Worm (Caenorhabditis elegans) whole organism, L1 larva: Measurements from ENCODE around the gene W08F4.5.
"Not testable (repeated sequence)": the region's sequence is repeated elsewhere in the genome, so short reads cannot be mapped to it uniquely, and the experiment has no call there.

ENCODE experiments used
- C16A3.4 ChIP-seq: fragments of 150-350 bp; optimal IDR thresholded peaks from 2 replicates; lab custom pipeline; 2014; ENCODE audit warnings: missing biosample characterization, missing genetic modification characterization
- aha-1 ChIP-seq: fragments of 150-350 bp; optimal IDR thresholded peaks from 2 replicates; lab custom pipeline; 2014; ENCODE audit warnings: missing biosample characterization, missing genetic modification characterization
- aly-2 ChIP-seq: fragments of 150-350 bp; optimal IDR thresholded peaks from 2 replicates; lab custom pipeline; 2014; ENCODE audit warnings: missing biosample characterization, missing genetic modification characterization
- ama-1 ChIP-seq: fragments of 150-350 bp; optimal IDR thresholded peaks from 2 replicates; lab custom pipeline; 2014
- blmp-1 ChIP-seq: fragments of 150-350 bp; optimal IDR thresholded peaks from 2 replicates; lab custom pipeline; 2014; ENCODE audit warnings: missing biosample characterization, missing genetic modification characterization
- ceh-63 ChIP-seq: fragments of 200-800 bp; sonication (Bioruptor generic); optimal IDR thresholded peaks from 2 replicates; lab custom pipeline; 2018; ENCODE audit warnings: mild to moderate bottlenecking, missing genetic modification characterization, missing compliant biosample characterization
- ceh-8 ChIP-seq: fragments of 200-800 bp; sonication (Bioruptor generic); optimal IDR thresholded peaks from 2 replicates; lab custom pipeline; 2018; ENCODE audit warnings: mild to moderate bottlenecking, missing genetic modification characterization, moderate library complexity, missing compliant biosample characterization
- ceh-82 ChIP-seq, 3 experiments: fragments of 150-350 bp in 1 of 3; sonication (generic microtip) in 2 of 3; optimal IDR thresholded peaks; 2 replicates each; lab custom pipeline; 2014 to 2017; ENCODE audit warnings: missing biosample characterization in 3 of 3, missing genetic modification characterization in 3 of 3
- ceh-88 ChIP-seq: fragments of 200-800 bp; sonication (Bioruptor generic); IDR thresholded peaks from 2 replicates; pipeline ENCODE4 v1.3.6; 2022; ENCODE audit warnings: missing genetic modification characterization, missing compliant biosample characterization
- ceh-90 ChIP-seq: sonication (generic microtip); optimal IDR thresholded peaks from 2 replicates; lab custom pipeline; 2016; ENCODE audit warnings: missing genetic modification characterization, missing compliant biosample characterization
- dpl-1 ChIP-seq, 3 experiments: fragments of 150-350 bp in 2 of 3; sonication (generic microtip) in 1 of 3; optimal IDR thresholded peaks; 2 replicates each; lab custom pipeline; 2014 to 2017; ENCODE audit warnings: missing biosample characterization in 3 of 3, missing genetic modification characterization in 3 of 3, missing genetic modification reagents in 3 of 3
- efl-1 ChIP-seq, 4 experiments: fragments of 150-350 bp; optimal IDR thresholded peaks in 3 of 4; peaks in 1 of 4; 1 replicate in 1 of 4; 2 replicates in 3 of 4; lab custom pipeline; 2014; ENCODE audit warnings: missing biosample characterization in 2 of 4, missing genetic modification characterization in 2 of 4, missing genetic modification reagents in 2 of 4
- egl-13 ChIP-seq: sonication (generic microtip); optimal IDR thresholded peaks from 2 replicates; lab custom pipeline; 2016; ENCODE audit warnings: missing genotype, missing genetic modification reagents, missing genetic modification characterization, missing compliant biosample characterization
- elt-2 ChIP-seq: sonication (generic microtip); optimal IDR thresholded peaks from 2 replicates; lab custom pipeline; 2016; ENCODE audit warnings: missing genetic modification characterization, mild to moderate bottlenecking, inconsistent platforms, missing compliant biosample characterization, missing genetic modification reagents
- elt-3 ChIP-seq, 6 experiments: fragments of 150-350 bp in 1 of 6; sonication (generic microtip); optimal IDR thresholded peaks; 2 replicates each; lab custom pipeline; 2017 to 2018; ENCODE audit warnings: missing biosample characterization in 6 of 6, missing genetic modification characterization in 6 of 6, inconsistent platforms in 1 of 6
- grh-1 ChIP-seq: fragments of 200-800 bp; sonication (Bioruptor generic); IDR thresholded peaks from 2 replicates; pipeline ENCODE4 v1.3.6; 2022; ENCODE audit warnings: missing genetic modification reagents, missing genetic modification characterization, missing compliant biosample characterization
- hpl-2 ChIP-seq: fragments of 150-350 bp; optimal IDR thresholded peaks from 2 replicates; lab custom pipeline; 2014; ENCODE audit warnings: missing biosample characterization, missing genetic modification reagents, missing genetic modification characterization
- jun-1 ChIP-seq: fragments of 150-350 bp; optimal IDR thresholded peaks from 2 replicates; lab custom pipeline; 2014; ENCODE audit warnings: missing biosample characterization, missing genetic modification reagents, missing genetic modification characterization
- lin-13 ChIP-seq: fragments of 150-350 bp; optimal IDR thresholded peaks from 2 replicates; lab custom pipeline; 2014; ENCODE audit warnings: missing biosample characterization, missing genetic modification reagents, missing genetic modification characterization
- lsy-2 ChIP-seq, 2 experiments: fragments of 150-350 bp; optimal IDR thresholded peaks; 2 replicates each; lab custom pipeline; 2014; ENCODE audit warnings: missing biosample characterization in 2 of 2, missing genetic modification characterization in 2 of 2
- mef-2 ChIP-seq: fragments of 150-350 bp; optimal IDR thresholded peaks from 2 replicates; lab custom pipeline; 2014; ENCODE audit warnings: missing biosample characterization, missing genetic modification characterization
- mep-1 ChIP-seq: fragments of 150-350 bp; optimal IDR thresholded peaks from 2 replicates; lab custom pipeline; 2014; ENCODE audit warnings: missing biosample characterization, missing genetic modification characterization
- nhr-20 ChIP-seq: sonication (generic microtip); optimal IDR thresholded peaks from 2 replicates; lab custom pipeline; 2016; ENCODE audit warnings: mild to moderate bottlenecking, missing genetic modification characterization, missing compliant biosample characterization
- nhr-28 ChIP-seq: fragments of 150-350 bp; optimal IDR thresholded peaks from 2 replicates; lab custom pipeline; 2014; ENCODE audit warnings: missing biosample characterization, missing genetic modification characterization
- nhr-71 ChIP-seq: sonication (generic microtip); optimal IDR thresholded peaks from 2 replicates; lab custom pipeline; 2016; ENCODE audit warnings: mild to moderate bottlenecking, missing genetic modification characterization, moderate library complexity, missing compliant biosample characterization
- nhr-85 ChIP-seq: sonication (generic microtip); peaks from one replicate; lab custom pipeline; 2016; ENCODE audit warnings: missing genetic modification characterization, inconsistent platforms, missing compliant biosample characterization
- pag-3 ChIP-seq: sonication (generic microtip); optimal IDR thresholded peaks from 2 replicates; lab custom pipeline; 2017; ENCODE audit warnings: missing genetic modification characterization, mild to moderate bottlenecking, missing compliant biosample characterization, antibody characterized with exemption, borderline replicate concordance; ENCODE audit not compliant: insufficient read depth
- pqm-1 ChIP-seq: sonication (generic microtip); optimal IDR thresholded peaks from 3 replicates; lab custom pipeline; 2017; ENCODE audit warnings: missing biosample characterization, missing genetic modification characterization
- rnt-1 ChIP-seq: sonication (generic microtip); optimal IDR thresholded peaks from 2 replicates; lab custom pipeline; 2016; ENCODE audit warnings: mild to moderate bottlenecking, missing genetic modification characterization, moderate library complexity, missing compliant biosample characterization
- snu-23 ChIP-seq: sonication (generic microtip); optimal IDR thresholded peaks from 2 replicates; lab custom pipeline; 2016; ENCODE audit warnings: missing genetic modification characterization, missing compliant biosample characterization
- sox-4 ChIP-seq: sonication (generic microtip); optimal IDR thresholded peaks from 2 replicates; lab custom pipeline; 2016; ENCODE audit warnings: missing genetic modification characterization, missing compliant biosample characterization
- sptf-1 ChIP-seq: fragments of 150-350 bp; optimal IDR thresholded peaks from 2 replicates; lab custom pipeline; 2014; ENCODE audit warnings: missing biosample characterization, missing genetic modification characterization
- sup-37 ChIP-seq: fragments of 200-800 bp; sonication (Bioruptor generic); optimal IDR thresholded peaks from 2 replicates; lab custom pipeline; 2018; ENCODE audit warnings: mild to moderate bottlenecking, missing genetic modification characterization, missing compliant biosample characterization
- unc-30 ChIP-seq: sonication (generic microtip); optimal IDR thresholded peaks from 2 replicates; lab custom pipeline; 2017; ENCODE audit warnings: missing biosample characterization, missing genetic modification characterization
- unc-98 ChIP-seq: fragments of 200-800 bp; sonication (Bioruptor generic); IDR thresholded peaks from 2 replicates; pipeline ENCODE4 v1.3.6; 2022; ENCODE audit warnings: missing genetic modification characterization, missing compliant biosample characterization
- vab-15 ChIP-seq: sonication (generic microtip); optimal IDR thresholded peaks from 2 replicates; lab custom pipeline; 2017; ENCODE audit warnings: missing genotype, mild to moderate bottlenecking, missing genetic modification characterization, missing compliant biosample characterization
- xbp-1 ChIP-seq: sonication (generic microtip); optimal IDR thresholded peaks from 2 replicates; lab custom pipeline; 2016; ENCODE audit warnings: missing genetic modification characterization, missing compliant biosample characterization
- zip-4 ChIP-seq: fragments of 200-800 bp; sonication (Bioruptor generic); optimal IDR thresholded peaks from 2 replicates; lab custom pipeline; 2018; ENCODE audit warnings: mild to moderate bottlenecking, missing genetic modification characterization, moderate library complexity, missing compliant biosample characterization
- ztf-4 ChIP-seq: fragments of 150-350 bp; optimal IDR thresholded peaks from 2 replicates; lab custom pipeline; 2014; ENCODE audit warnings: missing biosample characterization, missing genetic modification characterization

Gene W08F4.5

DNA sequence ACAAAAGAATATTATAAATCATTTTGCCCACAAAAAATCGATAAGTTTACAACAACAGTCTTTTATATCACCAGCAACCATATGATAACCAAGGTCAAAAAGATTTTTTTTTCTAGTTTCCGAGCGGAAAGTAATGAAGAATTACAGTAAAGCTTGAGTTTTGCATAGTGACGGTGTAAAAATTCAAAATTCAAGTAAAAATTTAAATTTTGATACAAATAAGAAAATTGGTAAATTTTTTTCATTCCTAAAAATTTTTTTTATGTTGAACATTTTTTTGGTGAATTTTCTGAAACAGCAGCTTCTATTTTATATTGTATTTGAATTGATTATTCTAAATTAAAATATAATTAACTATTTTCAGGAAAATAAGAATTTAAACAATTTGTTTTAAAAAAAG is at the start of gene W08F4.5:
W08F4.5 (minus strand) TSS at position 101 of the 400 bp plus-strand sequence.
- TF ChIP-seq ceh-63 (GFP tag; lab: Kevin White, UChicago) (no peak), ceh-8 (GFP tag; lab: Kevin White, UChicago) (no peak), xbp-1 (tag; lab: Kevin White, UChicago) (no peak), zip-4 (GFP tag; lab: Kevin White, UChicago) (no peak), grh-1 (no peak), hpl-2 (GFP tag; lab: Kevin White, UChicago) (no peak), ceh-90 (tag; lab: Kevin White, UChicago) (no peak), sptf-1 (tag; lab: Kevin White, UChicago) (no peak), elt-2 (tag; lab: Kevin White, UChicago) (no peak), unc-30 (tag; lab: Kevin White, UChicago) (no peak), unc-98 (GFP tag; lab: Robert Waterston, UW) (no peak)

- TF ChIP-seq efl-1 (optimal IDR thresholded peaks at IDR 0.05; lab: Kevin White, UChicago) (no peak), efl-1 (GFP tag; optimal IDR thresholded peaks at IDR 0.05 in 1 of 2; lab: Kevin White, UChicago) (no peak), sup-37 (no peak), rnt-1 (tag; lab: Kevin White, UChicago) (no peak), xbp-1 (tag; lab: Kevin White, UChicago) (no peak), egl-13 (tag; lab: Kevin White, UChicago) (no peak), aha-1 (tag; lab: Kevin White, UChicago) (no peak), nhr-85 (tag; lab: Kevin White, UChicago) (no peak), ama-1 (lab: Kevin White, UChicago) (no peak), nhr-28 (tag; lab: Kevin White, UChicago) (no peak), jun-1 (tag; lab: Kevin White, UChicago) (no peak), hpl-2 (GFP tag; lab: Kevin White, UChicago) (no peak), mef-2 (tag; lab: Kevin White, UChicago) (no peak), ceh-82 (tag; optimal IDR thresholded peaks at IDR 0.05; lab: Kevin White, UChicago) (no peak), pqm-1 (tag; lab: Kevin White, UChicago) (no peak)
Measured at ce11 chrII:614701-615100, 46.0 kb upstream of the W08F4.5 start.

DNA sequence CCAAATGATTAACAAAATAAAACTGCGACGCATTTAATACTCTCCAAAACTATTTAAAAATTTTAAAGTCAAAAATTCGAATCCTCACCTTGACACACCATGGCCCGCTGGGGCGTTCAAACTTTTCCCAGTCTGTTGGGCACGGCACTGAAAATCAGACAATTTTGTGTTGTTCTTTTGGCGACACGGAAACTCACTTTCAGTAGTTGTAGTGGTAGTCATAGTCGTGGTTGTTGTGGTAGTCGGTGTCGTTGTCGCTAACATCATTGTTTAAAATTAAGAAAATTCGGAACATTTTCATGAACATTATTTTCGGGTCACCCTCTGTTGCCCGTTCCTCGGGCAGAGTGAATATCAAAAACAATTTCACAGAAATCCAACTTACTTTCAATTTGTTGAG is 43.7 kb upstream of the W08F4.5 start, which contains the start of gene clec-118:
clec-118 (minus strand) TSS at position 101 of the 400 bp plus-strand sequence.
- TF ChIP-seq pag-3 (tag; lab: Kevin White, UChicago); mef-2 (tag; lab: Kevin White, UChicago); ceh-82 (tag; optimal IDR thresholded peaks at IDR 0.05; lab: Kevin White, UChicago): not testable (repeated sequence)

DNA sequence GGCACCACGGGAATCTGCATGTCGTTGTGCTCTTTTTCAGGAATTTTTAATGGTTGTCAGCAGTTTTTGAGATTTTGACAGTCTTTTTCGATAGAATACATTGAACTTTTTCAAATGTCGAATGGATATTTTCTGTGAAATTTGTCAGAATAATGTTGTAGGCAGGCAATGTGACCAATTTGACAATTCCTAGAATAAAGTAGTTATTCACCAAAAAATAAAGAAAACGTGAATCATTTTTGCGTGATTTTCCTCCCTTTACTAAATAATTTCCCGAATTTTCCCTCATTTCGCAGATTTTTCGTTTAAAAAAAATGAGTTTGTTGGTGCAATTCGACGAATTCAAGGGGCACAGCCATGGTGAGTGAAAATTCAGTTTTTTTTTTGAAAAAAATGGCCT is 40.1 kb upstream of the W08F4.5 start, which contains the start of gene W04H10.1:
W04H10.1 (plus strand) TSS at position 301 of the 400 bp plus-strand sequence.
- no peak for TF ChIP-seq mep-1 (tag; lab: Kevin White, UChicago)
- TF ChIP-seq sox-4 (tag; lab: Kevin White, UChicago) = no peak
- no peak for TF ChIP-seq ceh-82 (tag; optimal IDR thresholded peaks at IDR 0.05; lab: Kevin White, UChicago)
- TF ChIP-seq lin-13 (GFP tag; lab: Kevin White, UChicago) = no peak
- no peak for TF ChIP-seq nhr-20 (tag; lab: Kevin White, UChicago)
- TF ChIP-seq aha-1 (tag; lab: Kevin White, UChicago) = no peak
- TF ChIP-seq egl-13 (tag; lab: Kevin White, UChicago) = no peak
- no peak for TF ChIP-seq elt-3 (tag; optimal IDR thresholded peaks at IDR 0.05; lab: Kevin White, UChicago)
- TF ChIP-seq aly-2 (tag; lab: Kevin White, UChicago) = no peak
- TF ChIP-seq, all 84 proteins: peak for 0

- TF ChIP-seq nhr-71 (tag; lab: Kevin White, UChicago) = no peak
- TF ChIP-seq blmp-1 (tag; lab: Kevin White, UChicago) = peak; percentile 36
- TF ChIP-seq dpl-1 (GFP tag; optimal IDR thresholded peaks at IDR 0.05; lab: Kevin White, UChicago) = peak in 2 of 3 experiments; percentile 20 to 24
- no peak for TF ChIP-seq C16A3.4 (tag; lab: Kevin White, UChicago)
- no peak for TF ChIP-seq ztf-4 (tag; lab: Kevin White, UChicago)
- TF ChIP-seq ceh-88 (GFP tag; lab: Robert Waterston, UW) = no peak
- peak; percentile 78 for TF ChIP-seq nhr-85 (tag; lab: Kevin White, UChicago)
- no peak for TF ChIP-seq vab-15 (tag; lab: Kevin White, UChicago)
- no peak for TF ChIP-seq lsy-2 (tag; optimal IDR thresholded peaks at IDR 0.05; lab: Kevin White, UChicago)
- TF ChIP-seq xbp-1 (tag; lab: Kevin White, UChicago) = no peak
- no peak for TF ChIP-seq elt-3 (tag; optimal IDR thresholded peaks at IDR 0.05; lab: Kevin White, UChicago)
- TF ChIP-seq snu-23 (GFP tag; lab: Kevin White, UChicago) = peak; percentile 31
Measured at ce11 chrII:608341-608740, 39.7 kb upstream of the W08F4.5 start, which contains the start of gene W04H10.6. Gene W04H10.6, minus strand, starts transcription at chrII:608441.
